Worm (Caenorhabditis elegans): ENCODE data around the gene srw-66.

The srw-66 gene

DNA sequence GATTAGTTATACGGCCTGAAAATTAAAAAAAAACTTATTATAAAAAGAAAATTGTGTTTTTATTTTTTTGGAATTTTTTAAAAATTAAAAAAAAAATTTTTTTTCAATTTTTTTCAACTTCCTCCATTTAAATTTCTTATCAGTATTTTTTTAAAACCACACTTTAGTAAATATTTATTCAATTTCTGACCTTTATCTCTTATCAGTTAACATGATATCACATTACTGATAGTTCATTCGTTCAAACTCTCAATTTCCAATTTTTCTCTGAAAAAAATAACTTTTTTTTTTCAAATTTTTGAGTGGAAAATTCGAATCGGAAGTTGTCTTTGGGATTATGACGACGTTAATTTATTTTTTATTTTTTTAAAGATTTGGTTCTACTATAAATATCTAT, 26.0 kb upstream of the srw-66 start:
- TF ChIP-seq nhr-12 (tag; optimal IDR thresholded peaks at IDR 0.05) (no peak), fos-1 (tag; optimal IDR thresholded peaks at IDR 0.05) (peak; percentile 1)

DNA sequence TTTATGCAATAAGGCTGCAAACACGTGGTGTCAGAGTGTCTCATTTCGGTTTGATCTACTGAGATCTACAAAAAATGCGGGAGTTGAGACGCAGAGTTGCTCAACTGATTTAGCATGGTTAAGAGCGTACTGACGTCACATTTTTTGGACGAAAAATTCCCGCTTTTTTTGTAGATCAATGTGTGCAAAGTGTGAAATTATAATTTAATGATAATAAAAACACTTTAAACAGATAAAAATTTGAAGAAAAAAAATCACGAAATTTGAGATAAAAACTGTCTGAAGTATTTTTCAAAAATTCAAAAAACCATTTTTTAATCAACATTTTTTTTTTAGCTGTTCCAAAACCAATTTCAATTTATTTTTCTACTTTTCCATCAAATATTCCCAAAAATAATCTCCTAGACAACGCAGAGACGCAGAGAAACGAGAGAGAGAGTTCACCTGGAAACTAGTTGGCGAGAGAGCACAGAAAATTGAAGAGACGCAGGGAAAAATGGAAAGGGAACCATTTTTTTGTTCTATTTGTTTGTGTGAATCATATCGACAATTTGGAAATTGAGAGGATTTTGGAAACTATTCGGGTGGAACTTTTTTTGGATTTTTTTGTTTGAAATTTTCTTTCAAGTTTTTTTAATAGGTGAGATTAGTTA, 25.5 kb upstream of the srw-66 start:
- TF ChIP-seq mdl-1 (tag; optimal IDR thresholded peaks at IDR 0.05) (no peak), elt-1 (tag; optimal IDR thresholded peaks at IDR 0.05) (no peak), ama-1 (optimal IDR thresholded peaks at IDR 0.05) (no peak), ztf-1 (GFP tag; conservative IDR thresholded peaks at IDR 0.05) (no peak), fos-1 (tag; optimal IDR thresholded peaks at IDR 0.05) (peak; percentile 1), sma-3 (GFP tag; optimal IDR thresholded peaks at IDR 0.05) (no peak), peb-1 (tag; optimal IDR thresholded peaks at IDR 0.05) (no peak)

DNA sequence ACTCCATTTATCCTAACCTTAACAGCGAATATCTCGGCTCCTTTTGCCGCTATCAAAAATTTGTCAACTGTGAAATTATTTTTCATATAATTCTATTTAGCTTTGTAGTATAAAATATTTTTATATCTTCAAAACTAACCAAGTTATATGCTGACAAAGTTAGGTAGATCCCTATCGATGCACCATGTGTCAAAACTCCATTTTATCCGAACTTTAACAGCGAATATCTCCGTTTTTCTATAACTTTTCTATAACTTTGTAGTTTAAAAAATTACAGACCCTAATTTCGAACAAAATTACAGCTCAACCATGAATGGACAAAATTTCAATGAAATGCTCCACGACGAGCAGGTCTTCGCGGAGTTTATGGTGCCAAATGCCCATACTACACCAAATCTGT, 24.1 kb upstream of the srw-66 start, which contains the start of gene Y57G7A.2:
Gene Y57G7A.2 (plus strand): TSS at position 301 of the 400 bp plus-strand sequence.
- TF ChIP-seq nhr-11 (tag; optimal IDR thresholded peaks at IDR 0.05) (no peak), alr-1 (tag; optimal IDR thresholded peaks at IDR 0.05) (no peak), elt-3 (tag; optimal IDR thresholded peaks at IDR 0.05) (no peak), aly-2 (tag; optimal IDR thresholded peaks at IDR 0.05) (no peak), mdl-1 (tag; optimal IDR thresholded peaks at IDR 0.05) (no peak), peb-1 (tag; optimal IDR thresholded peaks at IDR 0.05) (no peak), nhr-21 (tag; optimal IDR thresholded peaks at IDR 0.05) (no peak), dmd-4 (tag; optimal IDR thresholded peaks at IDR 0.05) (no peak), Y55F3AM.14 (GFP tag; optimal IDR thresholded peaks at IDR 0.05) (no peak), nhr-12 (tag; optimal IDR thresholded peaks at IDR 0.05) (no peak), blmp-1 (tag; optimal IDR thresholded peaks at IDR 0.05; ENCODE audit: insufficient read depth) (no peak), R02D3.7 (tag; optimal IDR thresholded peaks at IDR 0.05) (no peak), nhr-23 (tag; optimal IDR thresholded peaks at IDR 0.05) (no peak), lin-11 (tag; optimal IDR thresholded peaks at IDR 0.05) (no peak), sma-9 (GFP tag; optimal IDR thresholded peaks at IDR 0.05) (no peak), sma-9 (tag; optimal IDR thresholded peaks at IDR 0.05) (no peak)

DNA sequence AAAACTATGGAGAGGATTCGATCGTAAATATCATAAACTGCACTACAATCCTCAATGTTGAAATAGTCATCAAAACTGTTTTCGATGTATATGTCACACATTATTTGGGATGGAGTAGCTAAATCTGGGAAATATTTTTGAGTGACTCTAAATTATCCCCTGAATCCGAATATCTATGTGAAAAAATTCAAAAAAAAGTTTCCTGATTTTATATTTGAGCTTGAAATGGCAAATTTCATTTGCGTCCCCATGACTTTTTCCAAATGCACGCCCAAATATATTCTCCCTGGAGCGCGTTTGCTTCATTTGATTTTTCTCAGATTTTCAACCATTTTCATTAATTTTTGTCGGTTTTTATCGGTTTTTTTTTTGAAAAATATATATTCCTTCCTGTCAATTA, 21.4 kb upstream of the srw-66 start, which contains the start of gene srz-64:
Gene srz-64 (minus strand): TSS at position 101 of the 400 bp plus-strand sequence.
- no peak for TF ChIP-seq sem-4 (tag; optimal IDR thresholded peaks at IDR 0.05)
- no peak for TF ChIP-seq ztf-1 (GFP tag; conservative IDR thresholded peaks at IDR 0.05)
- TF ChIP-seq sma-3 (GFP tag; optimal IDR thresholded peaks at IDR 0.05) = no peak
- TF ChIP-seq mbf-1 (tag; optimal IDR thresholded peaks at IDR 0.05) = no peak

DNA sequence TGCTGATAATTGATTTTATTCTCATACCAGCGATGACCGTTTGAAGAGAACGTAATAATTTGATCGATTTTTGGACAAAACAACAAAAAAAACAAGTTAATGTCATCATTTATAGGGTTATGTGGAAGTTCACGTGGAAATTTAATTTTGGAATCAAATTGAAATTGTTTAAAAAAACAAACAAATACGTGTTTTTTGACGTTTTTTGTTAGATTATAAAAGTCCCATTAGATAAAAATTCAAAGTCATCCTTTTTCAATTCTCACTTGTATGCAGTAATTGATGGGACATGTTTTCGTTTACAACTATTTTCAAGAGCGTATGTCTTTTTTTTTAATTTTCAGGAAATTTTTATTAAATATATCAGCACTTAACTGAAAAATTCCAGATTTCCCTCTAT, 13.8 kb upstream of the srw-66 start, which contains the start of the genes Y57G7A.6 and Y57G7A.3:
Gene Y57G7A.6 (minus strand): TSS at position 101 of the 400 bp plus-strand sequence.
Gene Y57G7A.3 (plus strand): TSS at position 269 of the 400 bp plus-strand sequence.
- TF ChIP-seq unc-55 (GFP tag; optimal IDR thresholded peaks at IDR 0.05) (no peak), C34F6.9 (tag; optimal IDR thresholded peaks at IDR 0.05) (no peak), lin-39 (tag; optimal IDR thresholded peaks at IDR 0.05) (no peak), ztf-11 (tag; optimal IDR thresholded peaks at IDR 0.05) (no peak), nhr-10 (tag; optimal IDR thresholded peaks at IDR 0.05) (no peak), nhr-6 (tag; optimal IDR thresholded peaks at IDR 0.05) (no peak), ceh-82 (tag; optimal IDR thresholded peaks at IDR 0.05) (no peak), unc-39 (tag; optimal IDR thresholded peaks at IDR 0.05) (no peak), nhr-21 (tag; optimal IDR thresholded peaks at IDR 0.05) (no peak), zag-1 (tag; optimal IDR thresholded peaks at IDR 0.05) (no peak), mbf-1 (tag; optimal IDR thresholded peaks at IDR 0.05) (no peak), snpc-4 (tag; optimal IDR thresholded peaks at IDR 0.05) (no peak), mab-5 (tag; optimal IDR thresholded peaks at IDR 0.05) (no peak), ztf-1 (GFP tag; conservative IDR thresholded peaks at IDR 0.05) (no peak), nhr-129 (tag; optimal IDR thresholded peaks at IDR 0.05) (no peak), egl-27 (tag; optimal IDR thresholded peaks at IDR 0.05) (no peak), ama-1 (optimal IDR thresholded peaks at IDR 0.05) (no peak), nhr-12 (tag; optimal IDR thresholded peaks at IDR 0.05) (no peak)
